Worm (Caenorhabditis elegans) whole organism, L2 larva: ENCODE measurements around the gene R12B2.6.
A peak's percentile ranks its signal among the peaks of the same experiment; 100 is the strongest.

Experiments
- C34F6.9 ChIP-seq: fragments of 150-350 bp; optimal IDR thresholded peaks from 2 replicates; lab custom pipeline; 2014; ENCODE audit warnings: missing biosample characterization, missing genetic modification characterization
- F13H6.1 ChIP-seq: sonication (generic microtip); optimal IDR thresholded peaks from 2 replicates; lab custom pipeline; 2016; ENCODE audit warnings: missing genetic modification characterization, missing compliant biosample characterization
- R02D3.7 ChIP-seq: fragments of 150-350 bp; optimal IDR thresholded peaks from 2 replicates; lab custom pipeline; 2014; ENCODE audit warnings: missing biosample characterization, missing genetic modification characterization
- ZK546.5 ChIP-seq: sonication (generic microtip); optimal IDR thresholded peaks from 2 replicates; lab custom pipeline; 2017; ENCODE audit warnings: missing biosample characterization, missing genetic modification characterization
- alr-1 ChIP-seq: fragments of 150-350 bp; optimal IDR thresholded peaks from 2 replicates; lab custom pipeline; 2014; ENCODE audit warnings: missing biosample characterization, missing genetic modification characterization
- aly-2 ChIP-seq: fragments of 150-350 bp; optimal IDR thresholded peaks from 2 replicates; lab custom pipeline; 2014; ENCODE audit warnings: missing biosample characterization, missing genetic modification characterization
- blmp-1 ChIP-seq: sonication (generic microtip); optimal IDR thresholded peaks from 2 replicates; lab custom pipeline; 2017; ENCODE audit warnings: missing genetic modification characterization, mild to moderate bottlenecking, missing compliant biosample characterization, antibody characterized with exemption, moderate library complexity; ENCODE audit not compliant: insufficient read depth
- ceh-16 ChIP-seq: fragments of 150-350 bp; optimal IDR thresholded peaks from 2 replicates; lab custom pipeline; 2014; ENCODE audit warnings: missing biosample characterization, missing genetic modification characterization
- ceh-82 ChIP-seq: fragments of 150-350 bp; optimal IDR thresholded peaks from 2 replicates; lab custom pipeline; 2014; ENCODE audit warnings: missing biosample characterization, missing genetic modification characterization
- crh-2 ChIP-seq: sonication (generic microtip); optimal IDR thresholded peaks from 2 replicates; lab custom pipeline; 2017; ENCODE audit warnings: missing biosample characterization, missing genetic modification characterization
- dmd-4 ChIP-seq: sonication (generic microtip); optimal IDR thresholded peaks from 2 replicates; lab custom pipeline; 2017; ENCODE audit warnings: missing biosample characterization, missing genetic modification characterization
- egl-27 ChIP-seq: sonication (generic microtip); optimal IDR thresholded peaks from 3 replicates; lab custom pipeline; 2017; ENCODE audit warnings: missing biosample characterization, missing genetic modification reagents, missing genetic modification characterization
- elt-3 ChIP-seq: sonication (generic microtip); optimal IDR thresholded peaks from 2 replicates; lab custom pipeline; 2017; ENCODE audit warnings: missing biosample characterization, missing genetic modification characterization
- fos-1 ChIP-seq: fragments of 150-350 bp; optimal IDR thresholded peaks from 2 replicates; lab custom pipeline; 2014; ENCODE audit warnings: missing biosample characterization, missing genetic modification characterization
- gmeb-1 ChIP-seq: fragments of 150-350 bp; optimal IDR thresholded peaks from 2 replicates; lab custom pipeline; 2014; ENCODE audit warnings: missing biosample characterization, missing genetic modification characterization
- lin-11 ChIP-seq: fragments of 150-350 bp; sonication (generic microtip); optimal IDR thresholded peaks from 2 replicates; lab custom pipeline; 2014; ENCODE audit warnings: missing biosample characterization, missing genetic modification characterization, inconsistent platforms, mixed read lengths
- lin-13 ChIP-seq: fragments of 150-350 bp; optimal IDR thresholded peaks from 2 replicates; lab custom pipeline; 2014; ENCODE audit warnings: missing biosample characterization, missing genetic modification reagents, missing genetic modification characterization
- lin-39 ChIP-seq: fragments of 150-350 bp; optimal IDR thresholded peaks from 2 replicates; lab custom pipeline; 2014; ENCODE audit warnings: missing biosample characterization, missing genetic modification reagents, missing genetic modification characterization
- lsy-2 ChIP-seq, 2 experiments: fragments of 150-350 bp in 1 of 2; sonication (generic microtip) in 1 of 2; optimal IDR thresholded peaks; 2 replicates each; lab custom pipeline; 2014 to 2017; ENCODE audit warnings: missing biosample characterization in 2 of 2, missing genetic modification characterization in 2 of 2
- mab-5 ChIP-seq: fragments of 150-350 bp; optimal IDR thresholded peaks from 2 replicates; lab custom pipeline; 2014; ENCODE audit warnings: missing biosample characterization, missing genetic modification characterization
- mdl-1 ChIP-seq, 2 experiments: fragments of 150-350 bp in 1 of 2; sonication (generic microtip) in 1 of 2; optimal IDR thresholded peaks; 2 replicates each; lab custom pipeline; 2017; ENCODE audit warnings: missing biosample characterization in 2 of 2, missing genetic modification characterization in 2 of 2
- nhr-10 ChIP-seq: sonication (generic microtip); optimal IDR thresholded peaks from 2 replicates; lab custom pipeline; 2017; ENCODE audit warnings: missing biosample characterization, missing genetic modification characterization
- nhr-11 ChIP-seq: fragments of 150-350 bp; optimal IDR thresholded peaks from 2 replicates; lab custom pipeline; 2014; ENCODE audit warnings: missing biosample characterization, missing genetic modification characterization
- nhr-12 ChIP-seq: fragments of 150-350 bp; optimal IDR thresholded peaks from 2 replicates; lab custom pipeline; 2014; ENCODE audit warnings: missing biosample characterization, missing genetic modification characterization
- nhr-129 ChIP-seq: fragments of 150-350 bp; optimal IDR thresholded peaks from 2 replicates; lab custom pipeline; 2014; ENCODE audit warnings: missing biosample characterization, missing genetic modification characterization
- nhr-21 ChIP-seq: fragments of 150-350 bp; optimal IDR thresholded peaks from 2 replicates; lab custom pipeline; 2014; ENCODE audit warnings: missing biosample characterization, missing genetic modification characterization
- nhr-23 ChIP-seq: fragments of 150-350 bp; optimal IDR thresholded peaks from 2 replicates; lab custom pipeline; 2014; ENCODE audit warnings: missing biosample characterization, missing genetic modification reagents, missing genetic modification characterization
- nhr-237 ChIP-seq: fragments of 150-350 bp; optimal IDR thresholded peaks from 2 replicates; lab custom pipeline; 2014; ENCODE audit warnings: missing biosample characterization, missing genetic modification characterization
- nhr-25 ChIP-seq: fragments of 150-350 bp; sonication (generic microtip); optimal IDR thresholded peaks from 3 replicates; lab custom pipeline; 2014; ENCODE audit warnings: missing biosample characterization, missing genetic modification characterization
- nhr-6 ChIP-seq: fragments of 150-350 bp; optimal IDR thresholded peaks from 2 replicates; lab custom pipeline; 2014; ENCODE audit warnings: missing biosample characterization, missing genetic modification characterization
- nhr-77 ChIP-seq: fragments of 150-350 bp; optimal IDR thresholded peaks from 2 replicates; lab custom pipeline; 2014; ENCODE audit warnings: missing biosample characterization, missing genetic modification characterization
- peb-1 ChIP-seq: fragments of 150-350 bp; optimal IDR thresholded peaks from 2 replicates; lab custom pipeline; 2014; ENCODE audit warnings: missing biosample characterization, missing genetic modification characterization
- sem-4 ChIP-seq: fragments of 150-350 bp; optimal IDR thresholded peaks from 2 replicates; lab custom pipeline; 2014; ENCODE audit warnings: missing biosample characterization, missing genetic modification reagents, missing genetic modification characterization
- skn-1 ChIP-seq: sonication (generic microtip); optimal IDR thresholded peaks from 2 replicates; lab custom pipeline; 2017; ENCODE audit warnings: missing biosample characterization, missing genetic modification characterization
- sma-3 ChIP-seq: sonication (generic microtip); optimal IDR thresholded peaks from 2 replicates; lab custom pipeline; 2016; ENCODE audit warnings: missing genetic modification reagents, missing genetic modification characterization, missing compliant biosample characterization
- sma-9 ChIP-seq, 2 experiments: fragments of 150-350 bp in 1 of 2; sonication (generic microtip) in 1 of 2; optimal IDR thresholded peaks; 2 replicates each; lab custom pipeline; 2014 to 2016; ENCODE audit warnings: missing genetic modification characterization in 2 of 2, mild to moderate bottlenecking in 1 of 2, missing biosample characterization in 1 of 2, missing compliant biosample characterization in 1 of 2, missing genetic modification reagents in 1 of 2, moderate library complexity in 1 of 2
- snpc-4 ChIP-seq: fragments of 150-350 bp; optimal IDR thresholded peaks from 2 replicates; lab custom pipeline; 2014; ENCODE audit warnings: missing biosample characterization, missing genetic modification characterization
- unc-39 ChIP-seq: fragments of 150-350 bp; optimal IDR thresholded peaks from 2 replicates; lab custom pipeline; 2014; ENCODE audit warnings: missing biosample characterization, missing genetic modification characterization
- zag-1 ChIP-seq: fragments of 150-350 bp; optimal IDR thresholded peaks from 2 replicates; lab custom pipeline; 2014; ENCODE audit warnings: missing biosample characterization, missing genetic modification characterization
- ztf-1 ChIP-seq: fragments of 200-800 bp; sonication (Bioruptor generic); conservative IDR thresholded peaks from 2 replicates; pipeline ENCODE4 v1.3.6; 2022; ENCODE audit warnings: missing genetic modification characterization, missing compliant biosample characterization
- ztf-11 ChIP-seq: sonication (generic microtip); optimal IDR thresholded peaks from 2 replicates; lab custom pipeline; 2017; ENCODE audit warnings: missing biosample characterization, missing genetic modification characterization

Gene R12B2.6

DNA sequence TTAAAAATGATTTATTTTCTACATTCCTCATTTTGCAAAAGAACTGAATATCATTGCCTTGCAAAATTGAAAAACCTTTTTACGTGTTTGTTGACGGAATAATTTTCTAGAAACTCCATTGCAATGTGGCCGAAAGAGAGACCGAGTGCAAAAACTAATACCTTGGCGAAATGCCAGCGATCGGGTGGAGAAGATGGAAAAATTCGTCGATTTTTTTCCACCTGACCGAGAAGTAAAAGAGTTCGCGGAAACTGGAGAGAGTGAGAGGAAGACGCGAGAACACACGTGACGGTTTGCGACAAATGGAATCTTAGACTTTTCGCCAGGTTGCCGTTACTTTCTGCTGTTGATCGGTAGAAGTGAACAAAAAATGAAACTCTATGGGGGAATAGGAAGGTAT lies 7.7 kb upstream of the R12B2.6 start (continued):
- peak; percentile 32 for TF ChIP-seq gmeb-1
- no peak for TF ChIP-seq nhr-10 (tag; lab: Kevin White, UChicago)
- no peak for TF ChIP-seq nhr-23 (tag; lab: Kevin White, UChicago)
- TF ChIP-seq F13H6.1 (tag; lab: Kevin White, UChicago) = peak; percentile 25
- peak; percentile 42 to 63 for TF ChIP-seq mdl-1 (tag; optimal IDR thresholded peaks at IDR 0.05; lab: Kevin White, UChicago)
- peak; percentile 12 for TF ChIP-seq lin-11 (tag; lab: Kevin White, UChicago)
- no peak for TF ChIP-seq aly-2
- TF ChIP-seq ztf-11 (tag; lab: Kevin White, UChicago) = no peak
- TF ChIP-seq sma-3 (GFP tag; lab: Kevin White, UChicago) = peak; percentile 39
- TF ChIP-seq unc-39 = no peak
- peak; percentile 9 for TF ChIP-seq crh-2 (tag; lab: Kevin White, UChicago)
- peak; percentile 78 for TF ChIP-seq nhr-129 (tag; lab: Kevin White, UChicago)
- TF ChIP-seq ceh-16 (tag; lab: Kevin White, UChicago) = no peak
- TF ChIP-seq lin-39 (tag; lab: Kevin White, UChicago) = no peak
- TF ChIP-seq R02D3.7 (tag; lab: Kevin White, UChicago) = no peak
- peak; percentile 37 for TF ChIP-seq sem-4 (tag; lab: Kevin White, UChicago)
- peak; percentile 48 for TF ChIP-seq blmp-1 (tag; lab: Kevin White, UChicago)
- TF ChIP-seq alr-1 (tag; lab: Kevin White, UChicago) = no peak
- no peak for TF ChIP-seq zag-1 (tag; lab: Kevin White, UChicago)
- TF ChIP-seq nhr-12 (tag; lab: Kevin White, UChicago) = no peak
- TF ChIP-seq snpc-4 (tag; lab: Kevin White, UChicago) = no peak
- TF ChIP-seq peb-1 (tag; lab: Kevin White, UChicago) = no peak
- peak in 1 of 2 experiments; percentile 52 for TF ChIP-seq lsy-2 (tag; optimal IDR thresholded peaks at IDR 0.05; lab: Kevin White, UChicago)
- no peak for TF ChIP-seq lin-13 (GFP tag; lab: Kevin White, UChicago)
- TF ChIP-seq egl-27 (tag; lab: Kevin White, UChicago) = no peak
- TF ChIP-seq C34F6.9 (tag; lab: Kevin White, UChicago) = peak; percentile 44
- TF ChIP-seq nhr-25 (tag; lab: Kevin White, UChicago) = peak; percentile 63

DNA sequence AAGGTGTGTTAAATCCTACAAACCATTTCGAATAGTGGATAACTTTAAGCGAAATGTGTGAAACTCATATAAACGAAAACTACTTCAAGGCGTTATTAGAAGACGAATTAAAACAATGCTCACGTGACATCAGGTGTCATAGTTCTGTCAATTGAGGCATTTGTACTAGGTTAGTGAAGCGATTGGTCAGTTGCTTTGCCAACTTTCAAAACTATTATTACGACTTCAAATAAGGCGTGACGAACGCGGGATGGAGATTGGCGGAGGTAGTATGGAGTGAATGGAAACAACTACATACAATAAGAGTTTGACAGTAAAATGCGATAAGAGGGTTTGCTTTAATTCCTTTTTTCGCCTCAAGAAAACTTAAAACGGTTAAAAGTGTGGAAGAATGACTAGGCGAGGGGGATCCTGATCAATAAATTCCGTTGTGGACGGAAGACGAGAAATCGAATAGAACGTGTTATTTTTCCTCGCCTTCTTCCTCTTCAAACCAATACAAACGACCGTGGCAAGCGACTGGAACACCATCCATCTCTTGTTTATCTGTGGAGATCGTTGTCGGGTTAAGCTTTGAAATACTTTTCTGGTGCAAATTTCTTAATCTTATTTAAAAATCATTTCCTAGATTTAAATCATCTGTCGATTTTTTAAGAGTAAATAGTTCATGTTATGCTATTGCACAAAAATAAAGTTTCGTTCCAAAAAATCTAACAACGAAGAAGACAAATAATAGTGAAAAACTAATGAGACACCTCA lies 7.0 kb upstream of the R12B2.6 start:
- TF ChIP-seq elt-3 (tag; lab: Kevin White, UChicago) (no peak), gmeb-1 (peak; percentile 28)

DNA sequence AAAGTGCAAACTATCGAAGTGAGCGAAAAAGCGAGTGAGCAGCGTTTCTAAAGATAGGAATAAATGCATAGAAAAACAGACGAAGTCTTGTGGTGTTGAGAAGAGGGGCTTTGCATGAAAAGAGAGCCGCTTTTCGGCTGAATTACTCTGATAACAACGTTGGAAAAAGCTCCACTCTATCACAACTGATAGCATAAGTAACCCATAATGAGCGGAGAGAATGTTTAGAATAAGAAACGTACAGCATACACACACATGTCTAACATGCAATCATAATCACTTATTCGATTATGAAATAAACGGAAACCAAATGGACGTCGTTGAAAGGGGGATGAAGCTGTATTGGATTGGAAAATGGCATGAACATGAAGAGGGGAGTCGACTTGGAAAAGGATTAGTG lies 6.3 kb upstream of the R12B2.6 start:
- peak; percentile 40 for TF ChIP-seq fos-1 (tag; lab: Kevin White, UChicago)
- no peak for TF ChIP-seq lin-13 (GFP tag; lab: Kevin White, UChicago)
- peak; percentile 5 for TF ChIP-seq sma-9 (GFP tag; optimal IDR thresholded peaks at IDR 0.05; lab: Kevin White, UChicago)
- TF ChIP-seq sma-9 (tag; optimal IDR thresholded peaks at IDR 0.05; lab: Kevin White, UChicago) = no peak

DNA sequence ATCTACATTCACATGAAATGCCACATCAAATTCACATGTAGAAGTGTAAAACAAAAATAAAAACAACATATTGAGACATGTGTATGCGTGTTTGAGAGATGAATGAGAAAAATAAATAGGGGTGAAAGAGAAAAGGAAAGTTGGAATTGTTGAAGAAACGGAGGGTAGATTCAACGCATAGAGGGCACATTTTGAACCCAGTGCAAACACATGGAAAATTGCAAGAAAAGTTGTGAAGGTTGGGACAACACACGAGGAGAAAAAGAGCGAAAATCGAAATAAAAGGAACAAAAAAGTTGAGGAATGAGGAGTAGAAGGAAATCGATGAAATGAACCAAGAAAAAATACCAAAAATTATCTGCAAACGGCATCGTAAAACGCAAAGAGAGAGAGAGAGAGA lies 5.6 kb upstream of the R12B2.6 start:
- TF ChIP-seq sma-9 (GFP tag; optimal IDR thresholded peaks at IDR 0.05; lab: Kevin White, UChicago) (peak; percentile 6), sma-9 (tag; optimal IDR thresholded peaks at IDR 0.05; lab: Kevin White, UChicago) (no peak), C34F6.9 (tag; lab: Kevin White, UChicago) (peak; percentile 16), nhr-25 (tag; lab: Kevin White, UChicago) (no peak), ceh-16 (tag; lab: Kevin White, UChicago) (no peak)

DNA sequence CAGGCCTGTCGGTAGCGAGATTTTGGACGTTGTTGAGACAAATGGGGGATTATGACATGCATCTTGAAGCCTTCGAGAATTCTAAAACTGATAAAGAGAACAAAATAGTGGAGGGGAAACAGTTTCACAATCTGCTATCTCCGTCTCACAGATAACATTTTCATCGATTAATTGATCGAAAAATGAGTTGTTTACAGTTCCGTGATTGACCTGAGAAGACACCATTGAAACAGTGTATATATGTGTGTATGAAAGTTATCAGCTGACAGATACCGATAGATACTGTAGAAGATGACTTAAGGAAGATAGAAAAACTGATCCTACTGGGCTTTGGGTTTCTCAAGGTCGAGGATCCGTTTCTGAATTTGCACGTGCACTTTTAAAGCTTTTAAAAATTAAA lies 5.2 kb upstream of the R12B2.6 start:
- TF ChIP-seq R02D3.7 (tag; lab: Kevin White, UChicago) (no peak), ceh-82 (tag; lab: Kevin White, UChicago) (no peak), skn-1 (peak; percentile 3), mab-5 (no peak), elt-3 (tag; lab: Kevin White, UChicago) (no peak), blmp-1 (tag; lab: Kevin White, UChicago) (peak; percentile 49), lin-13 (GFP tag; lab: Kevin White, UChicago) (no peak), nhr-11 (tag; lab: Kevin White, UChicago) (no peak), nhr-21 (tag; lab: Kevin White, UChicago) (no peak), ZK546.5 (tag; lab: Kevin White, UChicago) (no peak), nhr-237 (tag; lab: Kevin White, UChicago) (no peak), sma-3 (GFP tag; lab: Kevin White, UChicago) (no peak), aly-2 (no peak), ztf-11 (tag; lab: Kevin White, UChicago) (no peak), C34F6.9 (tag; lab: Kevin White, UChicago) (no peak), sem-4 (tag; lab: Kevin White, UChicago) (no peak), gmeb-1 (peak; percentile 46), ztf-1 (no peak), alr-1 (tag; lab: Kevin White, UChicago) (no peak), mdl-1 (tag; optimal IDR thresholded peaks at IDR 0.05; lab: Kevin White, UChicago) (no peak), nhr-6 (tag; lab: Kevin White, UChicago) (no peak), zag-1 (tag; lab: Kevin White, UChicago) (no peak), ceh-16 (tag; lab: Kevin White, UChicago) (no peak), nhr-25 (tag; lab: Kevin White, UChicago) (no peak), nhr-77 (no peak), dmd-4 (tag; lab: Kevin White, UChicago) (no peak), F13H6.1 (tag; lab: Kevin White, UChicago) (no peak), egl-27 (tag; lab: Kevin White, UChicago) (peak; percentile 59)
